Worm (Caenorhabditis elegans) whole organism, L1 larva: ENCODE results near the gene Y49A10A.2.
A peak's percentile ranks its signal among the peaks of the same experiment; 100 is the strongest.

Experiments used
- C16A3.4 ChIP-seq: fragments of 150-350 bp; optimal IDR thresholded peaks from 2 replicates; lab custom pipeline; 2014; ENCODE audit warnings: missing biosample characterization, missing genetic modification characterization
- C34B4.2 ChIP-seq: sonication (generic microtip); optimal IDR thresholded peaks from 2 replicates; lab custom pipeline; 2017; ENCODE audit warnings: mild to moderate bottlenecking, missing genetic modification characterization, missing compliant biosample characterization
- Y116A8C.19 ChIP-seq: sonication (generic microtip); optimal IDR thresholded peaks from 2 replicates; lab custom pipeline; 2016; ENCODE audit warnings: missing compliant biosample characterization, missing genetic modification characterization, borderline replicate concordance
- aly-2 ChIP-seq: fragments of 150-350 bp; optimal IDR thresholded peaks from 2 replicates; lab custom pipeline; 2014; ENCODE audit warnings: missing biosample characterization, missing genetic modification characterization
- blmp-1 ChIP-seq: fragments of 150-350 bp; optimal IDR thresholded peaks from 2 replicates; lab custom pipeline; 2014; ENCODE audit warnings: missing biosample characterization, missing genetic modification characterization
- ceh-63 ChIP-seq: fragments of 200-800 bp; sonication (Bioruptor generic); optimal IDR thresholded peaks from 2 replicates; lab custom pipeline; 2018; ENCODE audit warnings: mild to moderate bottlenecking, missing genetic modification characterization, missing compliant biosample characterization
- ceh-88 ChIP-seq: fragments of 200-800 bp; sonication (Bioruptor generic); IDR thresholded peaks from 2 replicates; pipeline ENCODE4 v1.3.6; 2022; ENCODE audit warnings: missing genetic modification characterization, missing compliant biosample characterization
- ceh-90 ChIP-seq: sonication (generic microtip); optimal IDR thresholded peaks from 2 replicates; lab custom pipeline; 2016; ENCODE audit warnings: missing genetic modification characterization, missing compliant biosample characterization
- efl-1 ChIP-seq, 4 experiments: fragments of 150-350 bp; optimal IDR thresholded peaks in 3 of 4; peaks in 1 of 4; 1 replicate in 1 of 4; 2 replicates in 3 of 4; lab custom pipeline; 2014; ENCODE audit warnings: missing biosample characterization in 2 of 4, missing genetic modification characterization in 2 of 4, missing genetic modification reagents in 2 of 4
- elt-3 ChIP-seq, 6 experiments: fragments of 150-350 bp in 1 of 6; sonication (generic microtip); optimal IDR thresholded peaks; 2 replicates each; lab custom pipeline; 2017 to 2018; ENCODE audit warnings: missing biosample characterization in 6 of 6, missing genetic modification characterization in 6 of 6, inconsistent platforms in 1 of 6
- fos-1 ChIP-seq: fragments of 150-350 bp; optimal IDR thresholded peaks from 2 replicates; lab custom pipeline; 2014; ENCODE audit warnings: missing biosample characterization, missing genetic modification characterization
- hlh-17 ChIP-seq: fragments of 200-800 bp; sonication (Bioruptor generic); optimal IDR thresholded peaks from 2 replicates; lab custom pipeline; 2018; ENCODE audit warnings: missing genetic modification characterization, mild to moderate bottlenecking, missing compliant biosample characterization, moderate library complexity, borderline replicate concordance
- isw-1 ChIP-seq: fragments of 200-800 bp; sonication (Bioruptor generic); IDR thresholded peaks from 2 replicates; pipeline ENCODE4 v1.3.6; 2022; ENCODE audit warnings: missing genetic modification characterization, missing compliant biosample characterization
- lin-13 ChIP-seq: fragments of 150-350 bp; optimal IDR thresholded peaks from 2 replicates; lab custom pipeline; 2014; ENCODE audit warnings: missing biosample characterization, missing genetic modification reagents, missing genetic modification characterization
- lin-14 ChIP-seq: fragments of 200-800 bp; sonication (Bioruptor generic); optimal IDR thresholded peaks from 2 replicates; lab custom pipeline; 2018; ENCODE audit warnings: mild to moderate bottlenecking, missing genetic modification characterization, moderate library complexity, missing compliant biosample characterization
- lin-35 ChIP-seq, 2 experiments: fragments of 150-350 bp; optimal IDR thresholded peaks; 2 replicates each; lab custom pipeline; 2014; ENCODE audit warnings: missing biosample characterization in 2 of 2, missing genetic modification characterization in 2 of 2, missing genetic modification reagents in 2 of 2
- lir-3 ChIP-seq: sonication (generic microtip); optimal IDR thresholded peaks from 2 replicates; lab custom pipeline; 2016; ENCODE audit warnings: mild to moderate bottlenecking, missing genetic modification characterization, moderate library complexity, missing compliant biosample characterization; ENCODE audit not compliant: poor library complexity
- lsy-2 ChIP-seq, 2 experiments: fragments of 150-350 bp; optimal IDR thresholded peaks; 2 replicates each; lab custom pipeline; 2014; ENCODE audit warnings: missing biosample characterization in 2 of 2, missing genetic modification characterization in 2 of 2
- mab-9 ChIP-seq: fragments of 200-800 bp; sonication (Bioruptor generic); IDR thresholded peaks from 2 replicates; pipeline ENCODE4 v1.3.6; 2022; ENCODE audit warnings: missing genetic modification reagents, missing genetic modification characterization, missing compliant biosample characterization
- mep-1 ChIP-seq: fragments of 150-350 bp; optimal IDR thresholded peaks from 2 replicates; lab custom pipeline; 2014; ENCODE audit warnings: missing biosample characterization, missing genetic modification characterization
- nhr-12 ChIP-seq: sonication (generic microtip); optimal IDR thresholded peaks from 2 replicates; lab custom pipeline; 2017; ENCODE audit warnings: missing biosample characterization, missing genetic modification characterization
- nhr-19 ChIP-seq: fragments of 200-800 bp; sonication (Bioruptor generic); conservative IDR thresholded peaks from 2 replicates; pipeline ENCODE4 v1.3.6; 2022; ENCODE audit warnings: missing genetic modification characterization, missing compliant biosample characterization
- nhr-20 ChIP-seq: sonication (generic microtip); optimal IDR thresholded peaks from 2 replicates; lab custom pipeline; 2016; ENCODE audit warnings: mild to moderate bottlenecking, missing genetic modification characterization, missing compliant biosample characterization
- nhr-47 ChIP-seq: sonication (generic microtip); optimal IDR thresholded peaks from 2 replicates; lab custom pipeline; 2016; ENCODE audit warnings: mild to moderate bottlenecking, missing genetic modification characterization, moderate library complexity, missing compliant biosample characterization
- nhr-71 ChIP-seq: sonication (generic microtip); optimal IDR thresholded peaks from 2 replicates; lab custom pipeline; 2016; ENCODE audit warnings: mild to moderate bottlenecking, missing genetic modification characterization, moderate library complexity, missing compliant biosample characterization
- nhr-77 ChIP-seq: fragments of 150-350 bp; optimal IDR thresholded peaks from 2 replicates; lab custom pipeline; 2014; ENCODE audit warnings: missing biosample characterization, missing genetic modification characterization
- nhr-85 ChIP-seq: sonication (generic microtip); peaks from one replicate; lab custom pipeline; 2016; ENCODE audit warnings: missing genetic modification characterization, inconsistent platforms, missing compliant biosample characterization
- pag-3 ChIP-seq: sonication (generic microtip); optimal IDR thresholded peaks from 2 replicates; lab custom pipeline; 2017; ENCODE audit warnings: missing genetic modification characterization, mild to moderate bottlenecking, missing compliant biosample characterization, antibody characterized with exemption, borderline replicate concordance; ENCODE audit not compliant: insufficient read depth
- rnt-1 ChIP-seq: sonication (generic microtip); optimal IDR thresholded peaks from 2 replicates; lab custom pipeline; 2016; ENCODE audit warnings: mild to moderate bottlenecking, missing genetic modification characterization, moderate library complexity, missing compliant biosample characterization
- skn-1 ChIP-seq: fragments of 150-350 bp; optimal IDR thresholded peaks from 2 replicates; lab custom pipeline; 2014; ENCODE audit warnings: missing biosample characterization, missing genetic modification characterization
- snu-23 ChIP-seq: sonication (generic microtip); optimal IDR thresholded peaks from 2 replicates; lab custom pipeline; 2016; ENCODE audit warnings: missing genetic modification characterization, missing compliant biosample characterization
- sox-4 ChIP-seq: sonication (generic microtip); optimal IDR thresholded peaks from 2 replicates; lab custom pipeline; 2016; ENCODE audit warnings: missing genetic modification characterization, missing compliant biosample characterization
- sup-37 ChIP-seq: fragments of 200-800 bp; sonication (Bioruptor generic); optimal IDR thresholded peaks from 2 replicates; lab custom pipeline; 2018; ENCODE audit warnings: mild to moderate bottlenecking, missing genetic modification characterization, missing compliant biosample characterization
- swsn-7 ChIP-seq: sonication (generic microtip); optimal IDR thresholded peaks from 2 replicates; lab custom pipeline; 2016; ENCODE audit warnings: missing genetic modification characterization, missing compliant biosample characterization
- tbx-2 ChIP-seq: sonication (generic microtip); optimal IDR thresholded peaks from 2 replicates; lab custom pipeline; 2016; ENCODE audit warnings: missing genetic modification characterization, missing compliant biosample characterization
- tlp-1 ChIP-seq: fragments of 150-350 bp; optimal IDR thresholded peaks from 2 replicates; lab custom pipeline; 2014; ENCODE audit warnings: missing biosample characterization, missing genetic modification characterization
- unc-130 ChIP-seq: fragments of 150-350 bp; optimal IDR thresholded peaks from 2 replicates; lab custom pipeline; 2017; ENCODE audit warnings: missing biosample characterization, missing genetic modification characterization, inconsistent platforms
- unc-30 ChIP-seq: sonication (generic microtip); optimal IDR thresholded peaks from 2 replicates; lab custom pipeline; 2017; ENCODE audit warnings: missing biosample characterization, missing genetic modification characterization
- unc-86 ChIP-seq: sonication (generic microtip); optimal IDR thresholded peaks from 2 replicates; lab custom pipeline; 2016; ENCODE audit warnings: missing genetic modification characterization, missing compliant biosample characterization
- unc-98 ChIP-seq: fragments of 200-800 bp; sonication (Bioruptor generic); IDR thresholded peaks from 2 replicates; pipeline ENCODE4 v1.3.6; 2022; ENCODE audit warnings: missing genetic modification characterization, missing compliant biosample characterization
- ztf-11 ChIP-seq, 2 experiments: sonication (generic microtip); optimal IDR thresholded peaks; 2 replicates each; lab custom pipeline; 2016 to 2017; ENCODE audit warnings: missing genetic modification characterization in 2 of 2, missing biosample characterization in 1 of 2, missing compliant biosample characterization in 1 of 2
- ztf-4 ChIP-seq: fragments of 150-350 bp; optimal IDR thresholded peaks from 2 replicates; lab custom pipeline; 2014; ENCODE audit warnings: missing biosample characterization, missing genetic modification characterization

Gene Y49A10A.2

DNA sequence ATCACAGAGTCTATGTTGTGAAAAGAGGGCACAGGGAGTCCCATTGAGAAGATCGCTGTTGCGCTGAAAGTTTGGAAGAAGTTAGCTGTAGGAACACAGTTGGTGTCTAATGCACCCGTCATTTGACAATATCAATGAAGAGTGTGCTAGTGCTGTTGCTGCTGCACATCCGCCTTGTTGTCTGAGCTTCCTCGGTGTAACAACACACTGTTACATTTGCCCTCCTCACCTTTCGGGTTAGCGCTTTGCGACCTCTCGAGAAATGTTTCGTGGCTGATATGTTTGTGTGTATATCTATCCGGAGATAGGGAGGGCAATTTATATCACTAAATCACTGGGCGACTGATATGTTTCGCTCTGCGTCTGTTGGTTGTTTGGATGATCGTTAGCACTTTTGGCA, 21.8 kb upstream of the Y49A10A.2 start:
- peak; percentile 76 for TF ChIP-seq lin-14 (GFP tag; lab: Kevin White, UChicago)
- no peak for TF ChIP-seq swsn-7 (tag; lab: Kevin White, UChicago)
- TF ChIP-seq nhr-19 (GFP tag; lab: Robert Waterston, UW): peak; percentile 30; the same call in 1 of the 2 replicates
- TF ChIP-seq sox-4 (tag; lab: Kevin White, UChicago): no peak
- TF ChIP-seq lin-13 (GFP tag; lab: Kevin White, UChicago): no peak
- no peak for TF ChIP-seq unc-98
- peak; percentile 47 for TF ChIP-seq snu-23
- TF ChIP-seq unc-86 (tag; lab: Kevin White, UChicago): no peak
- no peak for TF ChIP-seq ceh-88 (GFP tag; lab: Robert Waterston, UW)
- peak; percentile 40 for TF ChIP-seq mep-1 (tag; lab: Kevin White, UChicago)
- no peak for TF ChIP-seq nhr-77 (tag; lab: Kevin White, UChicago)
- TF ChIP-seq C34B4.2: no peak
- no peak for TF ChIP-seq nhr-12
- peak; percentile 33 for TF ChIP-seq pag-3 (tag; lab: Kevin White, UChicago)
- TF ChIP-seq nhr-71: peak; percentile 69
- peak; percentile 41 for TF ChIP-seq nhr-20
- TF ChIP-seq mab-9 (GFP tag; lab: Robert Waterston, UW): no peak
- TF ChIP-seq tbx-2 (tag; lab: Kevin White, UChicago): peak; percentile 20
- TF ChIP-seq ztf-4 (tag; lab: Kevin White, UChicago): no peak
- TF ChIP-seq lin-35 (GFP tag; optimal IDR thresholded peaks at IDR 0.05; lab: Kevin White, UChicago): no peak
- no peak for TF ChIP-seq hlh-17 (GFP tag; lab: Kevin White, UChicago)
- peak; percentile 46 for TF ChIP-seq rnt-1
- no peak for TF ChIP-seq sup-37
- TF ChIP-seq efl-1 (optimal IDR thresholded peaks at IDR 0.05; lab: Kevin White, UChicago): no peak
- peak in 1 of 2 experiments; percentile 15 for TF ChIP-seq efl-1 (GFP tag; optimal IDR thresholded peaks at IDR 0.05 in 1 of 2; lab: Kevin White, UChicago)
- TF ChIP-seq aly-2 (tag; lab: Kevin White, UChicago): no peak
- TF ChIP-seq ztf-11 (tag; optimal IDR thresholded peaks at IDR 0.05; lab: Kevin White, UChicago): no peak
- no peak for TF ChIP-seq unc-130 (tag; lab: Kevin White, UChicago)
- no peak for TF ChIP-seq skn-1
- no peak for TF ChIP-seq ceh-63 (GFP tag; lab: Kevin White, UChicago)
- TF ChIP-seq tlp-1: no peak
- TF ChIP-seq ceh-90: no peak
- no peak for TF ChIP-seq lir-3 (tag; lab: Kevin White, UChicago)
- TF ChIP-seq isw-1 (GFP tag; lab: Robert Waterston, UW): no peak
- TF ChIP-seq unc-30: no peak
- no peak for TF ChIP-seq fos-1 (tag; lab: Kevin White, UChicago)
- TF ChIP-seq lsy-2 (tag; optimal IDR thresholded peaks at IDR 0.05; lab: Kevin White, UChicago): peak in 1 of 2 experiments; percentile 19

DNA sequence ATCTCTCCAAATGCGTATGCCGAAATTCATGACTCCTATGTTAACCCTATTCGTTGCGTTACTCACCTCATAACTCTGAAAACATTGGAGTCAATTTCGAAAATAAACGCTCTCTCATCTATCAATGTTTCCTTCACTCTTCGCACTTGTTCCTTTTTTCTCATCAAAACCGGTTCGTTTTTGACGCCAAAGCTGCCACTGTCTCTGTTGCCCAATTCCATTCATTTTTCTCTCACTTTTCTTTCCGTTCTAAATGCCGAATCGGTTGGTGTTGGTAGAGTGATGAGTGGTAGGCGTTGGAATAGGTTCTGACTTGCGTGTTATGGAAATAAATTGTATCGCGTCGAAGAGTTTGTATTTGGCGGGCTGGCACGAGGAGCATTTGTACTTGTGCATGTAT, 20.9 kb upstream of the Y49A10A.2 start:
- TF ChIP-seq snu-23 (peak; percentile 8), Y116A8C.19 (tag; lab: Kevin White, UChicago) (no peak), blmp-1 (tag; lab: Kevin White, UChicago) (peak; percentile 62), pag-3 (tag; lab: Kevin White, UChicago) (peak; percentile 43), aly-2 (tag; lab: Kevin White, UChicago) (no peak), C16A3.4 (tag; lab: Kevin White, UChicago) (no peak), nhr-85 (tag; lab: Kevin White, UChicago) (peak; percentile 71), elt-3 (tag; optimal IDR thresholded peaks at IDR 0.05; lab: Kevin White, UChicago) (no peak), lin-14 (GFP tag; lab: Kevin White, UChicago) (peak; percentile 48), nhr-47 (tag; lab: Kevin White, UChicago) (no peak), C34B4.2 (no peak)
